Worm (Caenorhabditis elegans): ENCODE results near the gene srxa-7.

Gene srxa-7

ce11 chrV:16352282-16352681 lies 44.9 kb downstream of the srxa-7 start (continued):
- TF ChIP-seq aly-2 (tag; optimal IDR thresholded peaks at IDR 0.05) (no peak), hlh-30 (tag; optimal IDR thresholded peaks at IDR 0.05; ENCODE audit: insufficient read depth) (peak; percentile 86), mes-2 (tag; optimal IDR thresholded peaks at IDR 0.05; ENCODE audit: poor library complexity, severe bottlenecking) (peak; percentile 16), mxl-3 (GFP tag; optimal IDR thresholded peaks at IDR 0.05) (peak; percentile 37), set-16 (GFP tag; IDR thresholded peaks at IDR 0.05) (no peak), aha-1 (tag) (no peak), mxl-2 (GFP tag; conservative IDR thresholded peaks at IDR 0.05) (no peak), pha-4 (GFP tag; IDR thresholded peaks at IDR 0.05) (no peak), pha-4 (tag; optimal IDR thresholded peaks at IDR 0.05) (no peak), daf-8 (GFP tag; IDR thresholded peaks at IDR 0.05) (no peak), attf-4 (tag; optimal IDR thresholded peaks at IDR 0.05) (no peak), nhr-28 (tag; optimal IDR thresholded peaks at IDR 0.05) (peak; percentile 91), php-3 (GFP tag; IDR thresholded peaks at IDR 0.05) (no peak), nhr-11 (tag; optimal IDR thresholded peaks at IDR 0.05) (peak; percentile 75), daf-12 (tag; optimal IDR thresholded peaks at IDR 0.05) (no peak), snpc-1.2 (GFP tag; IDR thresholded peaks at IDR 0.05) (no peak), lsy-2 (tag; optimal IDR thresholded peaks at IDR 0.05) (peak in 1 of 2 experiments; percentile 48), egl-27 (tag; optimal IDR thresholded peaks at IDR 0.05) (no peak), unc-62 (GFP tag; optimal IDR thresholded peaks at IDR 0.05 in 1 of 2) (peak in 1 of 2 experiments; percentile 42), unc-62 (tag; optimal IDR thresholded peaks at IDR 0.05) (no peak), lin-38 (GFP tag; IDR thresholded peaks at IDR 0.05) (no peak), Y5F2A.4 (GFP tag; optimal IDR thresholded peaks at IDR 0.05) (no peak), ceh-62 (tag; optimal IDR thresholded peaks at IDR 0.05) (no peak), F10B5.3 (tag; optimal IDR thresholded peaks at IDR 0.05) (no peak), zag-1 (tag; optimal IDR thresholded peaks at IDR 0.05) (no peak), zfp-3 (GFP tag; conservative IDR thresholded peaks at IDR 0.05) (no peak), nhr-102 (tag; optimal IDR thresholded peaks at IDR 0.05) (peak; percentile 16), hif-1 (tag; optimal IDR thresholded peaks at IDR 0.05) (peak in 1 of 2 experiments; percentile 61), mdl-1 (tag; optimal IDR thresholded peaks at IDR 0.05) (peak in 1 of 2 experiments; percentile 76), T20F7.1 (GFP tag; optimal IDR thresholded peaks at IDR 0.05) (no peak), lim-7 (GFP tag; IDR thresholded peaks at IDR 0.05) (no peak), vab-7 (GFP tag; IDR thresholded peaks at IDR 0.05) (no peak), hlh-11 (tag; optimal IDR thresholded peaks at IDR 0.05) (peak; percentile 79), skn-1 (tag; optimal IDR thresholded peaks at IDR 0.05) (no peak), mep-1 (tag; optimal IDR thresholded peaks at IDR 0.05) (peak; percentile 43), nhr-48 (tag; optimal IDR thresholded peaks at IDR 0.05) (peak; percentile 42), tag-97 (GFP tag; IDR thresholded peaks at IDR 0.05) (no peak), unc-39 (tag; optimal IDR thresholded peaks at IDR 0.05) (no peak), hmg-1.1 (GFP tag; IDR thresholded peaks at IDR 0.05) (0 out of 2 replicates have a peak, but pooled peaks have one; percentile 11), F26F4.8 (GFP tag; conservative IDR thresholded peaks at IDR 0.05) (no peak), dmd-6 (GFP tag; IDR thresholded peaks at IDR 0.05) (peak; percentile 85), ces-1 (GFP tag; optimal IDR thresholded peaks at IDR 0.05) (no peak), snpc-4 (tag; optimal IDR thresholded peaks at IDR 0.05) (no peak), T26A8.4 (GFP tag; IDR thresholded peaks at IDR 0.05) (no peak), lin-13 (GFP tag; optimal IDR thresholded peaks at IDR 0.05) (no peak), nhr-41 (GFP tag; IDR thresholded peaks at IDR 0.05) (no peak), dve-1 (tag; optimal IDR thresholded peaks at IDR 0.05; ENCODE audit: insufficient read depth) (peak; percentile 59), spr-1 (tag; optimal IDR thresholded peaks at IDR 0.05) (no peak), rbr-2 (tag; optimal IDR thresholded peaks at IDR 0.05) (peak; percentile 9), zfp-2 (tag; optimal IDR thresholded peaks at IDR 0.05) (no peak)
